Worm (Caenorhabditis elegans): Measurements from ENCODE around the gene M70.2.
A peak's percentile ranks its signal among the peaks of the same experiment; 100 is the strongest.
"Not testable (repeated sequence)": the region's sequence is repeated elsewhere in the genome, so short reads cannot be mapped to it uniquely, and the experiment has no call there.

The M70.2 gene

ce11 chrIV:2242349-2243088, at the start of gene M70.2, which contains the start of gene M70.3:
Gene M70.2 (plus strand): TSS chrIV:2243038.
Gene M70.3 (minus strand): TSS chrIV:2242449.
- no peak for TF ChIP-seq ceh-9 (tag; optimal IDR thresholded peaks at IDR 0.05)
- no peak for TF ChIP-seq nfya-1 (tag; optimal IDR thresholded peaks at IDR 0.05)
- TF ChIP-seq tbx-2 (tag; optimal IDR thresholded peaks at IDR 0.05): no peak
- TF ChIP-seq syd-9 (tag; optimal IDR thresholded peaks at IDR 0.05): no peak

- TF ChIP-seq dmd-4 (tag; optimal IDR thresholded peaks at IDR 0.05; ENCODE audit: borderline replicate concordance) (no peak), sdc-2 (tag; optimal IDR thresholded peaks at IDR 0.05) (no peak)
Observed at ce11 chrIV:2193558-2193957, 49.3 kb upstream of the M70.2 start.

ce11 chrIV:2195598-2195997, 47.2 kb upstream of the M70.2 start:
- TF ChIP-seq ceh-30 (tag; optimal IDR thresholded peaks at IDR 0.05) (no peak), hlh-13 (GFP tag; optimal IDR thresholded peaks at IDR 0.05) (no peak), lim-6 (tag; optimal IDR thresholded peaks at IDR 0.05) (no peak), nhr-232 (tag; optimal IDR thresholded peaks at IDR 0.05) (no peak), ceh-45 (GFP tag; IDR thresholded peaks at IDR 0.05) (no peak), ceh-19 (GFP tag; optimal IDR thresholded peaks at IDR 0.05) (no peak), F13H6.1 (tag; optimal IDR thresholded peaks at IDR 0.05) (no peak), ceh-9 (tag; optimal IDR thresholded peaks at IDR 0.05) (no peak)

ce11 chrIV:2198741-2199140, 44.1 kb upstream of the M70.2 start, which contains the start of gene Y71G10AR.4:
Gene Y71G10AR.4 (plus strand): TSS chrIV:2199041.
- TF ChIP-seq sox-4 (tag; optimal IDR thresholded peaks at IDR 0.05) (no peak), ceh-9 (tag; optimal IDR thresholded peaks at IDR 0.05) (no peak), elt-4 (tag; optimal IDR thresholded peaks at IDR 0.05) (no peak), ahr-1 (tag; optimal IDR thresholded peaks at IDR 0.05) (no peak), npax-4 (tag; optimal IDR thresholded peaks at IDR 0.05) (no peak), K09A11.1 (tag; optimal IDR thresholded peaks at IDR 0.05; ENCODE audit: insufficient read depth) (no peak), fkh-6 (tag; optimal IDR thresholded peaks at IDR 0.05) (no peak), pqm-1 (tag; optimal IDR thresholded peaks at IDR 0.05) (no peak), pros-1 (tag; optimal IDR thresholded peaks at IDR 0.05) (no peak), tbx-2 (tag; optimal IDR thresholded peaks at IDR 0.05) (no peak), rnt-1 (tag; optimal IDR thresholded peaks at IDR 0.05) (no peak), C38D4.7 (GFP tag; optimal IDR thresholded peaks at IDR 0.05) (no peak)

ce11 chrIV:2216756-2217155, 26.1 kb upstream of the M70.2 start, which contains the start of gene T04C4.3:
Gene T04C4.3 (minus strand): TSS chrIV:2216856.
- TF ChIP-seq pha-4, ref-2, lin-11 (tag; optimal IDR thresholded peaks at IDR 0.05): not testable (repeated sequence)

DNA sequence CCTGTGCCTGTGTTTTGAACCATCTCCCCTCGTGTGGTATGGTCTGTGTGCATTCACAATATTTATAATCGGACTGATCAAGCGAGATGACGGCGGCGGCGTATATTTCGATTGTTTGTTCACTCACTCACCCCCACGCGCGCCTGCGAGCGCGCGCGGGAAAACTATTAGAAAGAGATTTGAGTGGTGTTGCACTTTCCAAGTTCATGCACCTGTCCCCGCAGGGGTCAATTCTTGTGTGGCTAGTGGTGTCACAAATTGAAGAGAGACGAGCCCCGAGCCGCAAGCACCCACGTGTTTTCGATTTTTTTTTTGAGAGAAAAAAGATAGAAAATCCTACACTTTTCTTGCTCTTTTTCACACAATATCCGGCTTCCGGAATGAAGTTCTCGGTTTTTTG, 25.6 kb upstream of the M70.2 start:
- no peak for TF ChIP-seq unc-55 (GFP tag; optimal IDR thresholded peaks at IDR 0.05)
- no peak for TF ChIP-seq hlh-30 (tag; optimal IDR thresholded peaks at IDR 0.05; ENCODE audit: insufficient read depth)
- TF ChIP-seq npax-4 (tag; optimal IDR thresholded peaks at IDR 0.05): no peak
- TF ChIP-seq fkh-6 (tag; optimal IDR thresholded peaks at IDR 0.05): no peak
- peak; percentile 9 for TF ChIP-seq ceh-2 (tag; optimal IDR thresholded peaks at IDR 0.05)
- no peak for TF ChIP-seq zip-5 (tag; optimal IDR thresholded peaks at IDR 0.05)
- TF ChIP-seq pax-1 (tag; optimal IDR thresholded peaks at IDR 0.05): no peak
- no peak for TF ChIP-seq ceh-19 (GFP tag; optimal IDR thresholded peaks at IDR 0.05)
- no peak for TF ChIP-seq madf-2 (tag; optimal IDR thresholded peaks at IDR 0.05)
- peak; percentile 47 for TF ChIP-seq pha-2 (tag; optimal IDR thresholded peaks at IDR 0.05)
- TF ChIP-seq ceh-22 (tag; optimal IDR thresholded peaks at IDR 0.05): no peak
